Worm (Caenorhabditis elegans) whole organism, L3 larva: ENCODE measurements around the gene rsp-2.
A peak's percentile ranks its signal among the peaks of the same experiment; 100 is the strongest.

Experiments used
- ama-1 ChIP-seq: fragments of 150-350 bp; optimal IDR thresholded peaks from 2 replicates; lab custom pipeline; 2018
- ceh-28 ChIP-seq: fragments of 150-350 bp; optimal IDR thresholded peaks from 2 replicates; lab custom pipeline; 2014; ENCODE audit warnings: missing biosample characterization, missing genetic modification reagents, missing genetic modification characterization
- daf-12 ChIP-seq: fragments of 150-350 bp; optimal IDR thresholded peaks from 2 replicates; lab custom pipeline; 2014; ENCODE audit warnings: missing biosample characterization, missing genetic modification reagents, missing genetic modification characterization
- elt-1 ChIP-seq: fragments of 150-350 bp; optimal IDR thresholded peaks from 2 replicates; lab custom pipeline; 2014; ENCODE audit warnings: missing biosample characterization, missing genetic modification characterization
- jun-1 ChIP-seq: fragments of 150-350 bp; optimal IDR thresholded peaks from 2 replicates; lab custom pipeline; 2014; ENCODE audit warnings: missing biosample characterization, missing genetic modification reagents, missing genetic modification characterization
- nfya-1 ChIP-seq: sonication (generic microtip); optimal IDR thresholded peaks from 2 replicates; lab custom pipeline; 2017; ENCODE audit warnings: missing genetic modification characterization, mild to moderate bottlenecking, missing compliant biosample characterization, antibody characterized with exemption, moderate library complexity; ENCODE audit not compliant: insufficient read depth
- nhr-76 ChIP-seq: fragments of 150-350 bp; sonication (generic microtip); optimal IDR thresholded peaks from 5 replicates; lab custom pipeline; 2014; ENCODE audit warnings: missing biosample characterization, missing genetic modification characterization
- zag-1 ChIP-seq: fragments of 150-350 bp; optimal IDR thresholded peaks from 2 replicates; lab custom pipeline; 2014; ENCODE audit warnings: missing biosample characterization, missing genetic modification characterization

ce11 chrII:11455715-11456114, 3.0 kb upstream of the rsp-2 start:
- TF ChIP-seq elt-1 (tag; lab: Kevin White, UChicago) (no peak), nfya-1 (tag; lab: Kevin White, UChicago) (no peak), ama-1 (peak; percentile 3), zag-1 (tag; lab: Kevin White, UChicago) (no peak), jun-1 (tag; lab: Kevin White, UChicago) (no peak), nhr-76 (tag; lab: Kevin White, UChicago) (no peak), ceh-28 (no peak), daf-12 (no peak)
